Fruit fly (Drosophila melanogaster): ENCODE results near the gene CG42714.

Gene CG42714

DNA sequence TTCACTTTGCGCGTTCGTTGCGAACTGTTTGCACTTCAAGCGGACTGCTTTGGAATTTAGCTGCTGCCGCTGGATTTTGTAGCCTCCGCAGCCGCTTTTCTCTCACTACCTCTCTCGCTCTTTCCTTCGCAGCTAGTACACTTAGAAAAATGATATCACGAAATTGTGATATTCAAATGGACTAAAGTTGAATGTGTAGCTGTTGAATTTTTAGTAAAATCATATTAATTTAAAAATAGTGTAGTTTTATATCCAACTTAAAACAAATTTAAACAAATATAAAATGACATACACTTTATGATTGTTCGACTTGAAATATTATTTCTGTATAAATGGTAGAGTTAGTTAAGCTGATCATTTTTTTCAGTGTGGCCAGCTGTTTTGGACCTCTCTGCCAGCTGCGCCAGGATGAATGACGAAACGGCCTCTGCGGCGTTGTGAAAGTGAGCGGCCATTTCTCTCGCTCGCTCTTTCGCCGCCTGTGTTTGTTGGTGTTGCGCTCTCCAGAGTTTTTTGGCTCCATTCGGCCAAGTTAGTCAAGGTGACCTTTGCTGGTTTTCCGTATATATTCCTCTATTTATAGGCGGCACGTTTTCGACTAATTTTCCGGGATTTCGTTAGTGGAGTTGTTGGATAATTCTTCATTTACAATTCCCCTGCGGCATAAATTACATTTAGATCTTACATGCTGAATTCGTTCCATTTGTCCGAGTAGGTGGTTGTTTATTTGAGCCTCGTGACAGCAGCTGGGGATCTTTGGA is 29.0 kb upstream of the CG42714 start, which contains the start of gene Ldh (continued):
- TF ChIP-seq Hey (tag; optimal IDR thresholded peaks at IDR 0.05) (peak; percentile 68), Ravus (GFP tag; IDR thresholded peaks at IDR 0.05) (peak; percentile 64), grau (tag; optimal IDR thresholded peaks at IDR 0.05) (peak; percentile 97), CG10959 (GFP tag; IDR thresholded peaks at IDR 0.05) (peak; percentile 87), bigmax (GFP tag; optimal IDR thresholded peaks at IDR 0.05) (no peak), CG18764 (GFP tag; optimal IDR thresholded peaks at IDR 0.05) (peak; percentile 88), chn (GFP tag; optimal IDR thresholded peaks at IDR 0.05) (peak; percentile 86), dpn (GFP tag; optimal IDR thresholded peaks at IDR 0.05) (peak; percentile 87 to 95), unc-4 (GFP tag; IDR thresholded peaks at IDR 0.05; ENCODE audit: partially characterized antibody) (no peak), sens (GFP tag) (peak; percentile 99), CG11696 (GFP tag; IDR thresholded peaks at IDR 0.05) (peak; percentile 80), NC2α (GFP tag; optimal IDR thresholded peaks at IDR 0.05) (peak; percentile 69), zfh2 (GFP tag; optimal IDR thresholded peaks at IDR 0.05) (peak; percentile 73), vnd (GFP tag; IDR thresholded peaks at IDR 0.05; ENCODE audit: partially characterized antibody) (no peak), Trl (optimal IDR thresholded peaks at IDR 0.05) (peak; percentile 57 to 65), Trl (GFP tag; optimal IDR thresholded peaks at IDR 0.05) (peak; percentile 68), CG1529 (GFP tag; optimal IDR thresholded peaks at IDR 0.05) (peak; percentile 92), slp2 (GFP tag; optimal IDR thresholded peaks at IDR 0.05) (peak; percentile 82), tup (GFP tag; optimal IDR thresholded peaks at IDR 0.05) (peak; percentile 77), GATAe (GFP tag; conservative IDR thresholded peaks at IDR 0.05) (0 out of 2 replicates have a peak, but pooled peaks have one; percentile 27), gcm (GFP tag; optimal IDR thresholded peaks at IDR 0.05) (peak; percentile 97), CG43689 (GFP tag; IDR thresholded peaks at IDR 0.05) (peak; percentile 74; the same call in 1 of the 2 replicates), CG13624 (GFP tag; optimal IDR thresholded peaks at IDR 0.05) (peak; percentile 87), peb (GFP tag; IDR thresholded peaks at IDR 0.05) (peak; percentile 83), ERR (GFP tag; optimal IDR thresholded peaks at IDR 0.05) (peak; percentile 96), CG11247 (GFP tag; IDR thresholded peaks at IDR 0.05) (peak; percentile 83), CG16779 (GFP tag; IDR thresholded peaks at IDR 0.05) (0 out of 2 replicates have a peak, but pooled peaks have one; percentile 10), Six4 (GFP tag; optimal IDR thresholded peaks at IDR 0.05) (peak; percentile 96), ab (GFP tag; optimal IDR thresholded peaks at IDR 0.05) (no peak), ara (GFP tag; IDR thresholded peaks at IDR 0.05) (peak; percentile 92), ash1 (GFP tag; optimal IDR thresholded peaks at IDR 0.05) (peak; percentile 58), CG17568 (GFP tag; optimal IDR thresholded peaks at IDR 0.05) (peak; percentile 92), wek (GFP tag; optimal IDR thresholded peaks at IDR 0.05) (peak; percentile 73), CHES-1-like (GFP tag; optimal IDR thresholded peaks at IDR 0.05) (peak; percentile 55), CG1024 (GFP tag; IDR thresholded peaks at IDR 0.05) (peak; percentile 74), ken (GFP tag; IDR thresholded peaks at IDR 0.05) (peak; percentile 79), sr (GFP tag; IDR thresholded peaks at IDR 0.05) (no peak), CG7556 (GFP tag; optimal IDR thresholded peaks at IDR 0.05) (peak; percentile 98), gsb-n (tag; optimal IDR thresholded peaks at IDR 0.05) (peak; percentile 97), tgo (GFP tag; IDR thresholded peaks at IDR 0.05) (peak; percentile 93), Drgx (GFP tag; IDR thresholded peaks at IDR 0.05) (peak; percentile 92), CG17912 (GFP tag; optimal IDR thresholded peaks at IDR 0.05) (peak; percentile 71), NC2β (GFP tag; optimal IDR thresholded peaks at IDR 0.05) (peak; percentile 89), CG15073 (GFP tag; optimal IDR thresholded peaks at IDR 0.05) (peak; percentile 39), Sox102F (GFP tag; optimal IDR thresholded peaks at IDR 0.05) (peak; percentile 97), Chrac-16 (GFP tag; optimal IDR thresholded peaks at IDR 0.05) (peak; percentile 95), Bgb (GFP tag; IDR thresholded peaks at IDR 0.05; ENCODE audit: partially characterized antibody) (no peak), CG12942 (GFP tag; optimal IDR thresholded peaks at IDR 0.05) (peak; percentile 91), CG31388 (GFP tag; optimal IDR thresholded peaks at IDR 0.05) (peak; percentile 85), chif (GFP tag; optimal IDR thresholded peaks at IDR 0.05) (peak; percentile 79 to 88), shn (GFP tag; optimal IDR thresholded peaks at IDR 0.05) (peak; percentile 25)
